Worm (Caenorhabditis elegans) whole organism, L1 larva: ENCODE results near the gene T09F3.5.

Source experiments
- C04F5.9 ChIP-seq: sonication (generic microtip); optimal IDR thresholded peaks from 2 replicates; lab custom pipeline; 2016; ENCODE audit warnings: missing genetic modification characterization, missing compliant biosample characterization
- C16A3.4 ChIP-seq: fragments of 150-350 bp; optimal IDR thresholded peaks from 2 replicates; lab custom pipeline; 2014; ENCODE audit warnings: missing biosample characterization, missing genetic modification characterization
- alr-1 ChIP-seq: fragments of 200-800 bp; sonication (Bioruptor generic); optimal IDR thresholded peaks from 2 replicates; lab custom pipeline; 2018; ENCODE audit warnings: borderline replicate concordance, mild to moderate bottlenecking, missing genetic modification characterization, missing compliant biosample characterization
- blmp-1 ChIP-seq: fragments of 150-350 bp; optimal IDR thresholded peaks from 2 replicates; lab custom pipeline; 2014; ENCODE audit warnings: missing biosample characterization, missing genetic modification characterization
- ceh-82 ChIP-seq, 3 experiments: fragments of 150-350 bp in 1 of 3; sonication (generic microtip) in 2 of 3; optimal IDR thresholded peaks; 2 replicates each; lab custom pipeline; 2014 to 2017; ENCODE audit warnings: missing biosample characterization in 3 of 3, missing genetic modification characterization in 3 of 3
- ceh-90 ChIP-seq: sonication (generic microtip); optimal IDR thresholded peaks from 2 replicates; lab custom pipeline; 2016; ENCODE audit warnings: missing genetic modification characterization, missing compliant biosample characterization
- dsc-1 ChIP-seq: sonication (generic microtip); optimal IDR thresholded peaks from 2 replicates; lab custom pipeline; 2016; ENCODE audit warnings: mild to moderate bottlenecking, missing genetic modification characterization, missing compliant biosample characterization
- efl-1 ChIP-seq, 4 experiments: fragments of 150-350 bp; optimal IDR thresholded peaks in 3 of 4; peaks in 1 of 4; 1 replicate in 1 of 4; 2 replicates in 3 of 4; lab custom pipeline; 2014; ENCODE audit warnings: missing biosample characterization in 2 of 4, missing genetic modification characterization in 2 of 4, missing genetic modification reagents in 2 of 4
- efl-3 ChIP-seq: fragments of 200-800 bp; sonication (Bioruptor generic); optimal IDR thresholded peaks from 2 replicates; lab custom pipeline; 2018; ENCODE audit warnings: mild to moderate bottlenecking, missing genetic modification characterization, missing compliant biosample characterization
- egl-13 ChIP-seq: sonication (generic microtip); optimal IDR thresholded peaks from 2 replicates; lab custom pipeline; 2016; ENCODE audit warnings: missing genotype, missing genetic modification reagents, missing genetic modification characterization, missing compliant biosample characterization
- elt-2 ChIP-seq: sonication (generic microtip); optimal IDR thresholded peaks from 2 replicates; lab custom pipeline; 2016; ENCODE audit warnings: missing genetic modification characterization, mild to moderate bottlenecking, inconsistent platforms, missing compliant biosample characterization, missing genetic modification reagents
- ets-5 ChIP-seq: fragments of 200-800 bp; sonication (Bioruptor generic); IDR thresholded peaks from 2 replicates; pipeline ENCODE4 v1.3.6; 2022; ENCODE audit warnings: missing genetic modification characterization, missing compliant biosample characterization
- fkh-4 ChIP-seq: sonication (generic microtip); optimal IDR thresholded peaks from 2 replicates; lab custom pipeline; 2016; ENCODE audit warnings: missing compliant biosample characterization, missing genetic modification characterization, borderline replicate concordance
- fkh-8 ChIP-seq: sonication (generic microtip); optimal IDR thresholded peaks from 2 replicates; lab custom pipeline; 2016; ENCODE audit warnings: mild to moderate bottlenecking, missing genetic modification characterization, missing compliant biosample characterization
- fos-1 ChIP-seq: fragments of 150-350 bp; optimal IDR thresholded peaks from 2 replicates; lab custom pipeline; 2014; ENCODE audit warnings: missing biosample characterization, missing genetic modification characterization
- grh-1 ChIP-seq: fragments of 200-800 bp; sonication (Bioruptor generic); IDR thresholded peaks from 2 replicates; pipeline ENCODE4 v1.3.6; 2022; ENCODE audit warnings: missing genetic modification reagents, missing genetic modification characterization, missing compliant biosample characterization
- hlh-17 ChIP-seq: fragments of 200-800 bp; sonication (Bioruptor generic); optimal IDR thresholded peaks from 2 replicates; lab custom pipeline; 2018; ENCODE audit warnings: missing genetic modification characterization, mild to moderate bottlenecking, missing compliant biosample characterization, moderate library complexity, borderline replicate concordance
- lin-14 ChIP-seq: fragments of 200-800 bp; sonication (Bioruptor generic); optimal IDR thresholded peaks from 2 replicates; lab custom pipeline; 2018; ENCODE audit warnings: mild to moderate bottlenecking, missing genetic modification characterization, moderate library complexity, missing compliant biosample characterization
- lin-35 ChIP-seq, 2 experiments: fragments of 150-350 bp; optimal IDR thresholded peaks; 2 replicates each; lab custom pipeline; 2014; ENCODE audit warnings: missing biosample characterization in 2 of 2, missing genetic modification characterization in 2 of 2, missing genetic modification reagents in 2 of 2
- lin-39 ChIP-seq: fragments of 150-350 bp; optimal IDR thresholded peaks from 2 replicates; lab custom pipeline; 2014; ENCODE audit warnings: missing biosample characterization, missing genetic modification reagents, missing genetic modification characterization
- mep-1 ChIP-seq: fragments of 150-350 bp; optimal IDR thresholded peaks from 2 replicates; lab custom pipeline; 2014; ENCODE audit warnings: missing biosample characterization, missing genetic modification characterization
- nhr-12 ChIP-seq: sonication (generic microtip); optimal IDR thresholded peaks from 2 replicates; lab custom pipeline; 2017; ENCODE audit warnings: missing biosample characterization, missing genetic modification characterization
- nhr-19 ChIP-seq: fragments of 200-800 bp; sonication (Bioruptor generic); conservative IDR thresholded peaks from 2 replicates; pipeline ENCODE4 v1.3.6; 2022; ENCODE audit warnings: missing genetic modification characterization, missing compliant biosample characterization
- nhr-237 ChIP-seq: fragments of 150-350 bp; optimal IDR thresholded peaks from 2 replicates; lab custom pipeline; 2014; ENCODE audit warnings: missing biosample characterization, missing genetic modification characterization
- nhr-47 ChIP-seq: sonication (generic microtip); optimal IDR thresholded peaks from 2 replicates; lab custom pipeline; 2016; ENCODE audit warnings: mild to moderate bottlenecking, missing genetic modification characterization, moderate library complexity, missing compliant biosample characterization
- nhr-71 ChIP-seq: sonication (generic microtip); optimal IDR thresholded peaks from 2 replicates; lab custom pipeline; 2016; ENCODE audit warnings: mild to moderate bottlenecking, missing genetic modification characterization, moderate library complexity, missing compliant biosample characterization
- nhr-76 ChIP-seq: sonication (generic microtip); optimal IDR thresholded peaks from 2 replicates; lab custom pipeline; 2017; ENCODE audit warnings: missing biosample characterization, missing genetic modification characterization
- nhr-77 ChIP-seq: fragments of 150-350 bp; optimal IDR thresholded peaks from 2 replicates; lab custom pipeline; 2014; ENCODE audit warnings: missing biosample characterization, missing genetic modification characterization
- nhr-85 ChIP-seq: sonication (generic microtip); peaks from one replicate; lab custom pipeline; 2016; ENCODE audit warnings: missing genetic modification characterization, inconsistent platforms, missing compliant biosample characterization
- nhr-90 ChIP-seq: sonication (generic microtip); optimal IDR thresholded peaks from 2 replicates; lab custom pipeline; 2016; ENCODE audit warnings: mild to moderate bottlenecking, missing genetic modification characterization, missing compliant biosample characterization; ENCODE audit not compliant: poor library complexity
- pag-3 ChIP-seq: sonication (generic microtip); optimal IDR thresholded peaks from 2 replicates; lab custom pipeline; 2017; ENCODE audit warnings: missing genetic modification characterization, mild to moderate bottlenecking, missing compliant biosample characterization, antibody characterized with exemption, borderline replicate concordance; ENCODE audit not compliant: insufficient read depth
- pax-3 ChIP-seq: fragments of 200-800 bp; sonication (Bioruptor generic); optimal IDR thresholded peaks from 2 replicates; lab custom pipeline; 2018; ENCODE audit warnings: mild to moderate bottlenecking, missing genetic modification characterization, moderate library complexity, missing compliant biosample characterization
- rnt-1 ChIP-seq: sonication (generic microtip); optimal IDR thresholded peaks from 2 replicates; lab custom pipeline; 2016; ENCODE audit warnings: mild to moderate bottlenecking, missing genetic modification characterization, moderate library complexity, missing compliant biosample characterization
- snu-23 ChIP-seq: sonication (generic microtip); optimal IDR thresholded peaks from 2 replicates; lab custom pipeline; 2016; ENCODE audit warnings: missing genetic modification characterization, missing compliant biosample characterization
- sptf-1 ChIP-seq: fragments of 150-350 bp; optimal IDR thresholded peaks from 2 replicates; lab custom pipeline; 2014; ENCODE audit warnings: missing biosample characterization, missing genetic modification characterization
- swsn-7 ChIP-seq: sonication (generic microtip); optimal IDR thresholded peaks from 2 replicates; lab custom pipeline; 2016; ENCODE audit warnings: missing genetic modification characterization, missing compliant biosample characterization
- tbx-2 ChIP-seq: sonication (generic microtip); optimal IDR thresholded peaks from 2 replicates; lab custom pipeline; 2016; ENCODE audit warnings: missing genetic modification characterization, missing compliant biosample characterization
- tlp-1 ChIP-seq: fragments of 150-350 bp; optimal IDR thresholded peaks from 2 replicates; lab custom pipeline; 2014; ENCODE audit warnings: missing biosample characterization, missing genetic modification characterization
- unc-30 ChIP-seq: sonication (generic microtip); optimal IDR thresholded peaks from 2 replicates; lab custom pipeline; 2017; ENCODE audit warnings: missing biosample characterization, missing genetic modification characterization
- unc-62 ChIP-seq: fragments of 150-350 bp; optimal IDR thresholded peaks from 2 replicates; lab custom pipeline; 2014; ENCODE audit warnings: missing biosample characterization, missing genetic modification reagents, missing genetic modification characterization
- unc-86 ChIP-seq: sonication (generic microtip); optimal IDR thresholded peaks from 2 replicates; lab custom pipeline; 2016; ENCODE audit warnings: missing genetic modification characterization, missing compliant biosample characterization
- xbp-1 ChIP-seq: sonication (generic microtip); optimal IDR thresholded peaks from 2 replicates; lab custom pipeline; 2016; ENCODE audit warnings: missing genetic modification characterization, missing compliant biosample characterization
- ztf-4 ChIP-seq: fragments of 150-350 bp; optimal IDR thresholded peaks from 2 replicates; lab custom pipeline; 2014; ENCODE audit warnings: missing biosample characterization, missing genetic modification characterization

Gene T09F3.5

ce11 chrII:10374776-10375175, 21.9 kb upstream of the T09F3.5 start:
- no peak for TF ChIP-seq efl-1 (optimal IDR thresholded peaks at IDR 0.05; lab: Kevin White, UChicago)
- no peak for TF ChIP-seq efl-1 (GFP tag; optimal IDR thresholded peaks at IDR 0.05 in 1 of 2; lab: Kevin White, UChicago)
- TF ChIP-seq tbx-2 (tag; lab: Kevin White, UChicago) = no peak

DNA sequence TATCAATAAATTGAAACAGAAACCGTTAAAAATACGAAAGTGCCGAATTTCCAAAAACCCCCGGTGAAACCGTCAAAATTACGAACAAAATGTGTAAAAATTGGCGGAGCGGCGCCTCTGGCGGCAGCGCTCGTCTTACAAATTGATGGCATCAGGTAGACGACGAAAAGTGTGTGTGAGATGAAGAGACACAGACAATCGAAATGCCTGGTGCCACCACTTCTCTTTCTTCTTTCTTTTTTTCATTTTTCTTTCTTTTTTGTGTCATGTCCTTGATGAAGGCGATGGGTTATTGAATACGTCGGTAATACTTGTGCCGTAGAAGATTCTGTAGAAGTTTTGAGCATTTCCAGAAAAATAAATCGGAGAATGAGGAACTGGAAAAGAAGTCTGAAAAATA, 18.8 kb upstream of the T09F3.5 start:
- no peak for TF ChIP-seq nhr-76 (tag; lab: Kevin White, UChicago)
- 0 out of 2 replicates have a peak, but pooled peaks have one; percentile 5 for TF ChIP-seq nhr-19 (GFP tag; lab: Robert Waterston, UW)
- TF ChIP-seq pag-3 = peak; percentile 65
- TF ChIP-seq nhr-77 (tag; lab: Kevin White, UChicago) = no peak
- TF ChIP-seq lin-14 (GFP tag; lab: Kevin White, UChicago) = peak; percentile 40
- TF ChIP-seq snu-23 (GFP tag; lab: Kevin White, UChicago) = peak; percentile 28
- TF ChIP-seq efl-1 (optimal IDR thresholded peaks at IDR 0.05; lab: Kevin White, UChicago) = no peak
- TF ChIP-seq efl-1 (GFP tag; optimal IDR thresholded peaks at IDR 0.05 in 1 of 2; lab: Kevin White, UChicago) = peak in 1 of 2 experiments; percentile 71
- TF ChIP-seq rnt-1 = peak; percentile 33
- TF ChIP-seq nhr-90 (tag; lab: Kevin White, UChicago) = no peak
- TF ChIP-seq blmp-1 = peak; percentile 78

ce11 chrII:10379546-10379945, 17.1 kb upstream of the T09F3.5 start:
- TF ChIP-seq lin-14 (GFP tag; lab: Kevin White, UChicago) = peak; percentile 43
- TF ChIP-seq unc-62 (GFP tag; lab: Kevin White, UChicago) = no peak
- TF ChIP-seq unc-86 (tag; lab: Kevin White, UChicago) = no peak
- peak; percentile 30 for TF ChIP-seq egl-13
- no peak for TF ChIP-seq mep-1 (tag; lab: Kevin White, UChicago)
- peak; percentile 0 for TF ChIP-seq swsn-7 (tag; lab: Kevin White, UChicago)
- TF ChIP-seq dsc-1 (tag; lab: Kevin White, UChicago) = peak; percentile 51
- TF ChIP-seq ceh-82 (tag; optimal IDR thresholded peaks at IDR 0.05; lab: Kevin White, UChicago) = no peak
- TF ChIP-seq nhr-71 = peak; percentile 24
- peak; percentile 80 for TF ChIP-seq fkh-8
- TF ChIP-seq lin-35 (GFP tag; optimal IDR thresholded peaks at IDR 0.05; lab: Kevin White, UChicago) = no peak
- peak; percentile 13 for TF ChIP-seq nhr-85
- TF ChIP-seq nhr-47 (tag; lab: Kevin White, UChicago) = peak; percentile 16

DNA sequence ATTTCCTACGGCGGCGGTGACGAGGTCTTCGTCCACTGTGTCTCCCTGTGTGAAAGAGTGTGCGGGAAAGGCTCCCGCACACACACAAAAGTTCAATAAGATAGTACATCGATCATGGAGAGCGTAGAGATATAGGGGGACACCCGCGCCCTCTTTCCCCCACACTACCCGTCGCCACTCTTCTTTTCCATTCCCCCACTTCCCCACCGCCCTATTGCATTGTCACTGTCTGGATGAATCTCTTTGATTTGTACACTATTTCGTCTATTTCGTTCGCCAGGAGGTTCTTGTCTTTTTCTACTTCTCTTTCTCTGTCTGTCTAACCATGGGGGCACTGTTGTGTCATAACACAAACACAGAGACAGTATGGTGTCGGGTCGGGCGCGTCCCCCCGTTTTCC, 14.4 kb upstream of the T09F3.5 start:
- TF ChIP-seq ztf-4 (tag; lab: Kevin White, UChicago) (no peak), sptf-1 (no peak), lin-35 (GFP tag; optimal IDR thresholded peaks at IDR 0.05; lab: Kevin White, UChicago) (peak; percentile 54 to 59), lin-39 (tag; lab: Kevin White, UChicago) (no peak), fos-1 (peak; percentile 21), swsn-7 (tag; lab: Kevin White, UChicago) (peak; percentile 57), alr-1 (tag; lab: Kevin White, UChicago) (no peak), nhr-19 (GFP tag; lab: Robert Waterston, UW) (peak; percentile 66), grh-1 (GFP tag; lab: Robert Waterston, UW) (peak; percentile 40; the same call in 1 of the 2 replicates), efl-1 (optimal IDR thresholded peaks at IDR 0.05; lab: Kevin White, UChicago) (peak; percentile 37 to 41), efl-1 (GFP tag; optimal IDR thresholded peaks at IDR 0.05 in 1 of 2; lab: Kevin White, UChicago) (peak; percentile 9 to 95), fkh-4 (tag; lab: Kevin White, UChicago) (no peak), unc-30 (tag; lab: Kevin White, UChicago) (no peak), nhr-237 (tag; lab: Kevin White, UChicago) (no peak), C16A3.4 (peak; percentile 27), ceh-82 (tag; optimal IDR thresholded peaks at IDR 0.05; lab: Kevin White, UChicago) (peak in 2 of 3 experiments; percentile 30 to 49), ceh-90 (tag; lab: Kevin White, UChicago) (no peak), mep-1 (tag; lab: Kevin White, UChicago) (peak; percentile 42), xbp-1 (peak; percentile 37), tlp-1 (tag; lab: Kevin White, UChicago) (no peak), C04F5.9 (tag; lab: Kevin White, UChicago) (no peak), hlh-17 (GFP tag; lab: Kevin White, UChicago) (no peak), snu-23 (GFP tag; lab: Kevin White, UChicago) (peak; percentile 70), efl-3 (GFP tag; lab: Kevin White, UChicago) (peak; percentile 98), nhr-47 (tag; lab: Kevin White, UChicago) (peak; percentile 53), nhr-12 (no peak), pax-3 (tag; lab: Kevin White, UChicago) (no peak), nhr-76 (tag; lab: Kevin White, UChicago) (no peak), ets-5 (GFP tag; lab: Robert Waterston, UW) (no peak), blmp-1 (peak; percentile 72), nhr-77 (tag; lab: Kevin White, UChicago) (peak; percentile 27), elt-2 (tag; lab: Kevin White, UChicago) (peak; percentile 51), fkh-8 (no peak), nhr-85 (peak; percentile 97)
